Fruit fly (Drosophila melanogaster) whole organism, embryonic: ENCODE measurements around the gene aln.

Experiments
- Abd-B ChIP-seq: fragments of 200-800 bp; sonication (Bioruptor generic); optimal IDR thresholded peaks from 2 replicates; lab custom pipeline; 2018; ENCODE audit warnings: missing biosample characterization, mild to moderate bottlenecking, missing genetic modification characterization, moderate library complexity
- Adf1 ChIP-seq: fragments of 200-800 bp; sonication (Bioruptor generic); IDR thresholded peaks from 2 replicates; pipeline ENCODE4 v1.3.6; 2022; ENCODE audit warnings: missing biosample characterization, missing genetic modification characterization
- Aef1 ChIP-seq: fragments of 200-800 bp; sonication (Bioruptor generic); IDR thresholded peaks from 3 replicates; pipeline ENCODE4 v1.3.6; 2022; ENCODE audit warnings: missing biosample characterization, missing genetic modification characterization
- Asciz ChIP-seq: fragments of 200-800 bp; sonication (Bioruptor generic); optimal IDR thresholded peaks from 2 replicates; lab custom pipeline; 2017; ENCODE audit warnings: missing biosample characterization, mild to moderate bottlenecking, missing genetic modification characterization, missing genetic modification reagents
- Bgb ChIP-seq: fragments of 200-800 bp; sonication (Bioruptor generic); IDR thresholded peaks from 2 replicates; pipeline ENCODE4 v1.3.6; 2022; ENCODE audit warnings: missing biosample characterization, missing genetic modification characterization; ENCODE audit not compliant: partially characterized antibody
- CG10209 ChIP-seq: fragments of 200-800 bp; sonication (Bioruptor generic); optimal IDR thresholded peaks from 3 replicates; lab custom pipeline; 2017; ENCODE audit warnings: missing biosample characterization, mild to moderate bottlenecking, missing genetic modification characterization, missing genetic modification reagents
- CG11456 ChIP-seq: fragments of 200-800 bp; sonication (Bioruptor generic); IDR thresholded peaks from 3 replicates; pipeline ENCODE4 v1.3.6; 2022; ENCODE audit warnings: missing biosample characterization, missing genetic modification characterization
- CG12659 ChIP-seq: fragments of 200-800 bp; sonication (Bioruptor generic); optimal IDR thresholded peaks from 3 replicates; lab custom pipeline; 2017; ENCODE audit warnings: mild to moderate bottlenecking, missing biosample characterization, missing genetic modification reagents, missing genetic modification characterization
- CG12744 ChIP-seq: fragments of 200-800 bp; sonication (Bioruptor generic); optimal IDR thresholded peaks from 2 replicates; lab custom pipeline; 2016; ENCODE audit warnings: missing biosample characterization, missing genetic modification characterization
- CG13894 ChIP-seq: fragments of 200-800 bp; sonication (Bioruptor generic); optimal IDR thresholded peaks from 3 replicates; lab custom pipeline; 2018; ENCODE audit warnings: missing biosample characterization, mild to moderate bottlenecking, missing genetic modification characterization, moderate library complexity
- CG14014 ChIP-seq: fragments of 200-800 bp; sonication (Bioruptor generic); IDR thresholded peaks from 2 replicates; pipeline ENCODE4 v1.3.6; 2022; ENCODE audit warnings: missing biosample characterization, missing genetic modification characterization
- CG15269 ChIP-seq: fragments of 200-800 bp; sonication (Bioruptor generic); optimal IDR thresholded peaks from 2 replicates; lab custom pipeline; 2018; ENCODE audit warnings: missing biosample characterization, mild to moderate bottlenecking, missing genetic modification characterization, moderate library complexity
- CG17186 ChIP-seq: fragments of 200-800 bp; sonication (Bioruptor generic); optimal IDR thresholded peaks from 3 replicates; lab custom pipeline; 2017; ENCODE audit warnings: missing biosample characterization, missing genetic modification reagents, missing genetic modification characterization
- CG17328 ChIP-seq: fragments of 200-800 bp; sonication (Bioruptor generic); IDR thresholded peaks from 2 replicates; pipeline ENCODE4 v1.3.6; 2022; ENCODE audit warnings: missing biosample characterization, missing genetic modification characterization
- CG1832 ChIP-seq: fragments of 200-800 bp; sonication (Bioruptor generic); optimal IDR thresholded peaks from 2 replicates; lab custom pipeline; 2017; ENCODE audit warnings: missing biosample characterization, mild to moderate bottlenecking, missing genetic modification characterization, inconsistent platforms
- CG18599 ChIP-seq: fragments of 200-800 bp; sonication (Bioruptor generic); optimal IDR thresholded peaks from 3 replicates; lab custom pipeline; 2017; ENCODE audit warnings: missing biosample characterization, missing genetic modification characterization, mild to moderate bottlenecking, moderate library complexity, missing genetic modification reagents
- CG42726 ChIP-seq: fragments of 200-800 bp; sonication (Bioruptor generic); IDR thresholded peaks from 2 replicates; pipeline ENCODE4 v1.3.6; 2022; ENCODE audit warnings: missing biosample characterization, missing genetic modification characterization; ENCODE audit not compliant: partially characterized antibody
- CG4282 ChIP-seq: fragments of 200-800 bp; sonication (Bioruptor generic); optimal IDR thresholded peaks from 2 replicates; lab custom pipeline; 2016; ENCODE audit warnings: missing biosample characterization, missing genetic modification characterization
- CG4854 ChIP-seq: fragments of 200-800 bp; sonication (Bioruptor generic); optimal IDR thresholded peaks from 2 replicates; lab custom pipeline; 2016; ENCODE audit warnings: missing biosample characterization, missing genetic modification characterization, inconsistent platforms
- CG6854 ChIP-seq: fragments of 200-800 bp; sonication (Bioruptor generic); optimal IDR thresholded peaks from 3 replicates; lab custom pipeline; 2017; ENCODE audit warnings: missing biosample characterization, mild to moderate bottlenecking, missing genetic modification characterization
- CG7745 ChIP-seq: fragments of 200-800 bp; sonication (Bioruptor generic); optimal IDR thresholded peaks from 2 replicates; lab custom pipeline; 2018; ENCODE audit warnings: missing biosample characterization, mild to moderate bottlenecking, missing genetic modification characterization, moderate library complexity
- CG9817 ChIP-seq: fragments of 200-800 bp; sonication (Bioruptor generic); optimal IDR thresholded peaks from 2 replicates; lab custom pipeline; 2018; ENCODE audit warnings: missing biosample characterization, mild to moderate bottlenecking, missing genetic modification characterization, moderate library complexity
- CoRest ChIP-seq: fragments of 200-800 bp; sonication (Bioruptor generic); optimal IDR thresholded peaks from 3 replicates; lab custom pipeline; 2018; ENCODE audit warnings: missing biosample characterization, mild to moderate bottlenecking, missing genetic modification characterization, moderate library complexity
- Dip3 ChIP-seq: fragments of 200-800 bp; sonication (Bioruptor generic); optimal IDR thresholded peaks from 3 replicates; lab custom pipeline; 2016; ENCODE audit warnings: missing biosample characterization, missing genetic modification characterization
- Ets65A ChIP-seq: fragments of 200-800 bp; sonication (Bioruptor generic); peaks from one replicate; lab custom pipeline; 2016; ENCODE audit warnings: missing biosample characterization, missing genetic modification characterization
- Gsc ChIP-seq: fragments of 200-800 bp; sonication (Bioruptor generic); IDR thresholded peaks from 2 replicates; pipeline ENCODE4 v1.3.6; 2022; ENCODE audit warnings: missing biosample characterization, missing genetic modification characterization
- HLHmδ ChIP-seq: fragments of 200-800 bp; sonication (Bioruptor generic); optimal IDR thresholded peaks from 2 replicates; lab custom pipeline; 2018; ENCODE audit warnings: missing biosample characterization, mild to moderate bottlenecking, missing genetic modification characterization, moderate library complexity
- Hey ChIP-seq: fragments of 200-800 bp; sonication (Bioruptor generic); optimal IDR thresholded peaks from 3 replicates; lab custom pipeline; 2018; ENCODE audit warnings: missing biosample characterization, mild to moderate bottlenecking, missing genetic modification characterization
- Hmr ChIP-seq: fragments of 200-800 bp; sonication (Bioruptor generic); optimal IDR thresholded peaks from 3 replicates; lab custom pipeline; 2017; ENCODE audit warnings: mild to moderate bottlenecking, missing biosample characterization, missing genetic modification reagents, missing genetic modification characterization
- Lim3 ChIP-seq: fragments of 200-800 bp; sonication (Bioruptor generic); IDR thresholded peaks from 2 replicates; pipeline ENCODE4 v1.3.6; 2022; ENCODE audit warnings: missing biosample characterization, missing genetic modification characterization
- Max ChIP-seq: fragments of 200-800 bp; sonication (Bioruptor generic); optimal IDR thresholded peaks from 2 replicates; lab custom pipeline; 2016; ENCODE audit warnings: missing biosample characterization, mild to moderate bottlenecking, missing genetic modification characterization
- Ptx1 ChIP-seq: fragments of 200-800 bp; sonication (Bioruptor generic); IDR thresholded peaks from 2 replicates; pipeline ENCODE4 v1.3.6; 2022; ENCODE audit warnings: missing biosample characterization, missing genetic modification characterization
- Scr ChIP-seq: fragments of 200-800 bp; sonication (Bioruptor generic); IDR thresholded peaks from 2 replicates; pipeline ENCODE4 v1.3.6; 2022; ENCODE audit warnings: missing biosample characterization, missing genetic modification characterization; ENCODE audit not compliant: partially characterized antibody
- Sin3A ChIP-seq: fragments of >200 bp; optimal IDR thresholded peaks from 2 replicates; lab custom pipeline; 2018
- ato ChIP-seq: fragments of 200-800 bp; sonication (Bioruptor generic); IDR thresholded peaks from 2 replicates; pipeline ENCODE4 v1.3.6; 2022; ENCODE audit warnings: missing biosample characterization, missing genetic modification characterization; ENCODE audit not compliant: partially characterized antibody
- bab2 ChIP-seq: fragments of 200-800 bp; sonication (Bioruptor generic); optimal IDR thresholded peaks from 2 replicates; lab custom pipeline; 2016; ENCODE audit warnings: missing biosample characterization, missing genetic modification characterization
- dysf ChIP-seq: fragments of 200-800 bp; sonication (Bioruptor generic); IDR thresholded peaks from 3 replicates; pipeline ENCODE4 v1.3.6; 2022; ENCODE audit warnings: missing biosample characterization, missing genetic modification characterization
- eve ChIP-seq, 2 experiments: fragments of >200 bp; optimal IDR thresholded peaks; 2 replicates each; lab custom pipeline; 2017; ENCODE audit warnings: missing biosample characterization in 2 of 2, missing genetic modification characterization in 2 of 2
- gcm ChIP-seq: fragments of 200-800 bp; sonication (Bioruptor generic); optimal IDR thresholded peaks from 2 replicates; lab custom pipeline; 2019; ENCODE audit warnings: missing biosample characterization, mild to moderate bottlenecking, missing genetic modification characterization, moderate library complexity
- lbe ChIP-seq: fragments of 200-800 bp; sonication (Bioruptor generic); optimal IDR thresholded peaks from 2 replicates; lab custom pipeline; 2016; ENCODE audit warnings: missing biosample characterization, mild to moderate bottlenecking, missing genetic modification characterization
- lmd ChIP-seq: fragments of 200-800 bp; sonication (Bioruptor generic); IDR thresholded peaks from 2 replicates; pipeline ENCODE4 v1.3.6; 2022; ENCODE audit warnings: missing biosample characterization, missing genetic modification characterization
- mld ChIP-seq: fragments of 200-800 bp; sonication (Bioruptor generic); IDR thresholded peaks from 3 replicates; pipeline ENCODE4 v1.3.6; 2022; ENCODE audit warnings: missing biosample characterization, missing genetic modification characterization; ENCODE audit not compliant: partially characterized antibody
- pan ChIP-seq, 4 experiments: fragments of >200 bp in 3 of 4; fragments of 200-800 bp in 1 of 4; sonication (Bioruptor generic) in 1 of 4; optimal IDR thresholded peaks in 3 of 4; IDR thresholded peaks in 1 of 4; 2 replicates each; pipeline versions ENCODE4 v1.3.6 to Lab custom; 2017 to 2022; ENCODE audit warnings: missing biosample characterization in 2 of 4, missing genetic modification characterization in 2 of 4, mixed read lengths in 1 of 4
- ranshi ChIP-seq: fragments of 200-800 bp; sonication (Bioruptor generic); IDR thresholded peaks from 2 replicates; pipeline ENCODE4 v1.3.6; 2022; ENCODE audit warnings: missing biosample characterization, missing genetic modification characterization
- sens ChIP-seq: fragments of 200-800 bp; sonication (Bioruptor generic); peaks from one replicate; lab custom pipeline; 2016; ENCODE audit warnings: missing biosample characterization, missing genetic modification characterization
- slbo ChIP-seq: fragments of 200-800 bp; sonication (Bioruptor generic); IDR thresholded peaks from 2 replicates; pipeline ENCODE4 v1.3.6; 2022; ENCODE audit warnings: missing biosample characterization, missing genetic modification characterization
- slp2 ChIP-seq: fragments of 200-800 bp; sonication (Bioruptor generic); optimal IDR thresholded peaks from 2 replicates; lab custom pipeline; 2016; ENCODE audit warnings: missing biosample characterization, missing genetic modification characterization
- tx ChIP-seq: fragments of 200-800 bp; sonication (Bioruptor generic); optimal IDR thresholded peaks from 2 replicates; lab custom pipeline; 2016; ENCODE audit warnings: missing biosample characterization, missing genetic modification characterization
- usp ChIP-seq: fragments of >200 bp; optimal IDR thresholded peaks from 2 replicates; lab custom pipeline; 2017; ENCODE audit warnings: missing biosample characterization, missing genetic modification characterization
- z ChIP-seq: fragments of 200-800 bp; sonication (Bioruptor generic); IDR thresholded peaks from 3 replicates; pipeline ENCODE4 v1.3.6; 2022; ENCODE audit warnings: missing biosample characterization, missing genetic modification characterization
- zen2 ChIP-seq: fragments of 200-800 bp; sonication (Bioruptor generic); IDR thresholded peaks from 3 replicates; pipeline ENCODE4 v1.3.6; 2022; ENCODE audit warnings: missing biosample characterization, missing genetic modification characterization; ENCODE audit not compliant: partially characterized antibody

The aln gene

DNA sequence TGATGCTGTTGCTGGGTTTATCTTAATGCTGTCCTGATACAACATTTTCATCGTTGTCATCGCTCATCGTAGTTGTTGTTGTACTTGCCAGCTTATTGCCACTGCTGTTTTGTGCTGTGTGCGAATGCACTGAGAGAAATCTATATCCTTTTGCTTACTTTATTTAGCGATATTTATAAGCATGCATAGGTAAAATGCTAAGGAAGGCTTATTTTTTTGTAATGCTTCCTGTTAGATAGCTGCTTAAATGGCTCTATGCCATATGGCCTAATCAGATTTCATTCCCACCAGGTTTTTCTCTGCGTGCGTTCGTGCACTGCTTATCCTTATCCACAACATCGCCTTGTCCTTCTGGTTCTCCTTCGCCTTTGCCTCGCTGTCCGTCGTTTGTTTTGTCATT, 41.6 kb upstream of the aln start (continued):
- TF ChIP-seq CG9817 (no peak), Lim3 (GFP tag; lab: Robert Waterston, UW) (no peak), CG6854 (GFP tag; lab: Kevin White, UChicago) (no peak), Max (GFP tag; lab: Kevin White, UChicago) (no peak), Aef1 (no peak), Abd-B (GFP tag; lab: Kevin White, UChicago) (no peak), slbo (GFP tag; lab: Robert Waterston, UW) (peak; percentile 61), CG4854 (no peak), CG42726 (no peak), Asciz (no peak), pan (optimal IDR thresholded peaks at IDR 0.05; lab: Kevin White, UChicago) (no peak), pan (GFP tag; optimal IDR thresholded peaks at IDR 0.05 in 1 of 2, IDR thresholded peaks at IDR 0.05 in 1 of 2) (peak in 1 of 2 experiments; percentile 49), tx (GFP tag; lab: Kevin White, UChicago) (no peak), usp (GFP tag; lab: Kevin White, UChicago) (no peak), CG15269 (tag; lab: Kevin White, UChicago) (no peak), sens (GFP tag; lab: Kevin White, UChicago) (peak; percentile 18), CoRest (tag; lab: Kevin White, UChicago) (no peak), Hey (tag; lab: Kevin White, UChicago) (no peak), lbe (GFP tag; lab: Kevin White, UChicago) (no peak), Adf1 (GFP tag; lab: Robert Waterston, UW) (no peak), CG14014 (GFP tag; lab: Robert Waterston, UW) (peak; percentile 34; the same call in 1 of the 2 replicates), ato (GFP tag; lab: Robert Waterston, UW) (no peak), z (no peak), CG12744 (GFP tag; lab: Kevin White, UChicago) (no peak), CG18599 (GFP tag; lab: Kevin White, UChicago) (peak; percentile 13), Ets65A (GFP tag; lab: Kevin White, UChicago) (no peak), CG4282 (GFP tag; lab: Kevin White, UChicago) (no peak), dysf (GFP tag; lab: Robert Waterston, UW) (peak; percentile 51; the same call in 2 of the 3 replicates), CG10209 (GFP tag; lab: Kevin White, UChicago) (peak; percentile 0), CG17328 (GFP tag; lab: Robert Waterston, UW) (no peak), CG12659 (GFP tag; lab: Kevin White, UChicago) (no peak), CG11456 (GFP tag; lab: Robert Waterston, UW) (peak; percentile 38; the same call in 1 of the 3 replicates), CG7745 (tag; lab: Kevin White, UChicago) (no peak), ranshi (GFP tag; lab: Robert Waterston, UW) (0 out of 2 replicates have a peak, but pooled peaks have one; percentile 7), HLHmδ (no peak), Gsc (no peak), gcm (GFP tag; lab: Kevin White, UChicago) (no peak), slp2 (GFP tag; lab: Kevin White, UChicago) (no peak), eve (GFP tag; optimal IDR thresholded peaks at IDR 0.05; lab: Kevin White, UChicago) (no peak), mld (no peak), lmd (GFP tag; lab: Robert Waterston, UW) (peak; percentile 10; the same call in 1 of the 2 replicates), Hmr (GFP tag; lab: Kevin White, UChicago) (peak; percentile 14), Scr (GFP tag; lab: Robert Waterston, UW) (no peak), Bgb (GFP tag; lab: Robert Waterston, UW) (no peak), CG17186 (GFP tag; lab: Kevin White, UChicago) (no peak), Sin3A (no peak), bab2 (GFP tag; lab: Kevin White, UChicago) (no peak), Dip3 (GFP tag; lab: Kevin White, UChicago) (no peak), zen2 (no peak), CG13894 (tag; lab: Kevin White, UChicago) (no peak), Ptx1 (GFP tag; lab: Robert Waterston, UW) (peak; percentile 55), CG1832 (GFP tag; lab: Kevin White, UChicago) (no peak)
